Worm (Caenorhabditis elegans) whole organism, mixed stage, embryonic: Measurements from ENCODE around the gene str-99.

Experiments used
- ceh-83 ChIP-seq: fragments of 200-800 bp; sonication (Bioruptor generic); optimal IDR thresholded peaks from 2 replicates; lab custom pipeline; 2018; ENCODE audit warnings: mild to moderate bottlenecking, missing genetic modification characterization, missing compliant biosample characterization
- elt-1 ChIP-seq: sonication (generic microtip); optimal IDR thresholded peaks from 2 replicates; lab custom pipeline; 2017; ENCODE audit warnings: missing genetic modification characterization, mild to moderate bottlenecking, missing compliant biosample characterization, antibody characterized with exemption, moderate library complexity, borderline replicate concordance; ENCODE audit not compliant: insufficient read depth
- lin-13 ChIP-seq: fragments of 150-350 bp; optimal IDR thresholded peaks from 2 replicates; lab custom pipeline; 2014; ENCODE audit warnings: missing biosample characterization, missing genetic modification characterization
- mls-2 ChIP-seq: sonication (generic microtip); optimal IDR thresholded peaks from 2 replicates; lab custom pipeline; 2016; ENCODE audit warnings: mild to moderate bottlenecking, missing genetic modification characterization, moderate library complexity, missing compliant biosample characterization
- nhr-28 ChIP-seq: fragments of 150-350 bp; optimal IDR thresholded peaks from 2 replicates; lab custom pipeline; 2014; ENCODE audit warnings: missing biosample characterization, missing genetic modification characterization
- nhr-76 ChIP-seq: sonication (generic microtip); optimal IDR thresholded peaks from 2 replicates; lab custom pipeline; 2017; ENCODE audit warnings: missing biosample characterization, missing genetic modification characterization
- pha-4 ChIP-seq: fragments of 150-350 bp; optimal IDR thresholded peaks from 2 replicates; lab custom pipeline; 2018; ENCODE audit warnings: missing biosample characterization, missing genetic modification reagents, missing genetic modification characterization
- snpc-4 ChIP-seq: fragments of 150-350 bp; optimal IDR thresholded peaks from 2 replicates; lab custom pipeline; 2014; ENCODE audit warnings: missing biosample characterization, missing genetic modification characterization
- unc-39 ChIP-seq: fragments of 150-350 bp; optimal IDR thresholded peaks from 2 replicates; lab custom pipeline; 2014; ENCODE audit warnings: missing biosample characterization, missing genetic modification characterization
- unc-62 ChIP-seq: fragments of 150-350 bp; optimal IDR thresholded peaks from 2 replicates; lab custom pipeline; 2014; ENCODE audit warnings: missing biosample characterization, missing genetic modification reagents, missing genetic modification characterization
- ztf-11 ChIP-seq: fragments of 150-350 bp; optimal IDR thresholded peaks from 2 replicates; lab custom pipeline; 2014; ENCODE audit warnings: missing biosample characterization, missing genetic modification characterization

DNA sequence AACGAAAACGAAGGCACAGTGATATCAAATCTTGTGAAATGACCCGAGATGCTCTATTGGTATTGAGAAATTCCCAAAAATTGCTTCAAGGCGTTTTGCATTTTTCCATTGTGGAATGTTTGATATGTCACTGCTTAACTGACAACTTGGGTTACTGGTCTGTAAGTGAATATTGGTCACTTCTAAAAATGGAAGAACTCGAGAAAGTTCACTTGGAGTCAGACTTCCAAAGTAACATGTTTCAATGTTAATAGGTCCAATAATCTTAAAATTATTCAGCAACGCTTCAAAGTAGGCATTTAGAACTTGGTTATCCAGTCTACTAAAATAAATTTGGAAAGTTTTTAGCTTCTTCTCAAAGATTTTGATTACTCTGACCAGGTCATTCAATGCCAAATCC is 25.6 kb downstream of the str-99 start, which contains the start of gene fbxa-144:
- no peak for TF ChIP-seq unc-62
- TF ChIP-seq pha-4 (tag; lab: Kevin White, UChicago) = no peak
- TF ChIP-seq nhr-76 (tag; lab: Kevin White, UChicago) = no peak
- TF ChIP-seq elt-1 (tag; lab: Kevin White, UChicago) = no peak
- TF ChIP-seq snpc-4 (tag; lab: Kevin White, UChicago) = no peak
- TF ChIP-seq nhr-28 (tag; lab: Kevin White, UChicago) = no peak
- TF ChIP-seq unc-39 (tag; lab: Kevin White, UChicago) = no peak
- no peak for TF ChIP-seq mls-2 (tag; lab: Kevin White, UChicago)
- TF ChIP-seq ceh-83 = no peak
- no peak for TF ChIP-seq ztf-11 (tag; lab: Kevin White, UChicago)
- no peak for TF ChIP-seq lin-13 (tag; lab: Kevin White, UChicago)
